Worm (Caenorhabditis elegans) whole organism, L3 larva: Measurements from ENCODE around the gene mmcm-1.

ENCODE experiments used
- R02D3.7 ChIP-seq: fragments of 150-350 bp; optimal IDR thresholded peaks from 2 replicates; lab custom pipeline; 2014; ENCODE audit warnings: missing biosample characterization, missing genetic modification characterization
- ZK546.5 ChIP-seq: sonication (generic microtip); optimal IDR thresholded peaks from 2 replicates; lab custom pipeline; 2017; ENCODE audit warnings: missing biosample characterization, missing genetic modification characterization
- aly-2 ChIP-seq: fragments of 150-350 bp; optimal IDR thresholded peaks from 2 replicates; lab custom pipeline; 2014; ENCODE audit warnings: missing biosample characterization, missing genetic modification characterization
- ama-1 ChIP-seq: fragments of 150-350 bp; optimal IDR thresholded peaks from 2 replicates; lab custom pipeline; 2018
- ceh-16 ChIP-seq: sonication (generic microtip); optimal IDR thresholded peaks from 2 replicates; lab custom pipeline; 2017; ENCODE audit warnings: missing biosample characterization, missing genetic modification characterization
- ceh-28 ChIP-seq: fragments of 150-350 bp; optimal IDR thresholded peaks from 2 replicates; lab custom pipeline; 2014; ENCODE audit warnings: missing biosample characterization, missing genetic modification reagents, missing genetic modification characterization
- ceh-82 ChIP-seq: fragments of 150-350 bp; optimal IDR thresholded peaks from 2 replicates; lab custom pipeline; 2014; ENCODE audit warnings: missing biosample characterization, missing genetic modification characterization
- ceh-9 ChIP-seq: sonication (generic microtip); optimal IDR thresholded peaks from 2 replicates; lab custom pipeline; 2018; ENCODE audit warnings: missing biosample characterization, missing genetic modification characterization
- daf-12 ChIP-seq: fragments of 150-350 bp; optimal IDR thresholded peaks from 2 replicates; lab custom pipeline; 2014; ENCODE audit warnings: missing biosample characterization, missing genetic modification reagents, missing genetic modification characterization
- egl-27 ChIP-seq: sonication (generic microtip); optimal IDR thresholded peaks from 4 replicates; lab custom pipeline; 2017; ENCODE audit warnings: missing biosample characterization, missing genetic modification reagents, missing genetic modification characterization
- egl-5 ChIP-seq: fragments of 150-350 bp; optimal IDR thresholded peaks from 2 replicates; lab custom pipeline; 2017; ENCODE audit warnings: missing biosample characterization, missing genetic modification reagents, missing genetic modification characterization, inconsistent platforms
- elt-1 ChIP-seq: fragments of 150-350 bp; optimal IDR thresholded peaks from 2 replicates; lab custom pipeline; 2014; ENCODE audit warnings: missing biosample characterization, missing genetic modification characterization
- elt-2 ChIP-seq: sonication (generic microtip); optimal IDR thresholded peaks from 2 replicates; lab custom pipeline; 2016; ENCODE audit warnings: missing genetic modification reagents, mild to moderate bottlenecking, missing genetic modification characterization, missing compliant biosample characterization
- elt-3 ChIP-seq, 3 experiments: fragments of 150-350 bp in 1 of 3; sonication (generic microtip) in 2 of 3; optimal IDR thresholded peaks; 2 replicates in 2 of 3; 4 replicates in 1 of 3; lab custom pipeline; 2014 to 2017; ENCODE audit warnings: missing biosample characterization in 3 of 3, missing genetic modification characterization in 3 of 3
- eor-1 ChIP-seq, 2 experiments: fragments of 150-350 bp; optimal IDR thresholded peaks; 2 replicates each; lab custom pipeline; 2014 to 2018; ENCODE audit warnings: missing biosample characterization in 2 of 2, missing genetic modification characterization in 2 of 2
- fkh-10 ChIP-seq: sonication (generic microtip); optimal IDR thresholded peaks from 2 replicates; lab custom pipeline; 2017; ENCODE audit warnings: missing biosample characterization, missing genetic modification reagents, missing genetic modification characterization
- fkh-2 ChIP-seq: fragments of 150-350 bp; optimal IDR thresholded peaks from 2 replicates; lab custom pipeline; 2014; ENCODE audit warnings: missing biosample characterization, missing genetic modification reagents, missing genetic modification characterization
- fos-1 ChIP-seq: fragments of 150-350 bp; optimal IDR thresholded peaks from 2 replicates; lab custom pipeline; 2014; ENCODE audit warnings: missing biosample characterization, missing genetic modification characterization
- hmg-11 ChIP-seq: sonication (generic microtip); optimal IDR thresholded peaks from 2 replicates; lab custom pipeline; 2016; ENCODE audit warnings: missing genetic modification characterization, missing compliant biosample characterization
- jun-1 ChIP-seq: fragments of 150-350 bp; optimal IDR thresholded peaks from 2 replicates; lab custom pipeline; 2014; ENCODE audit warnings: missing biosample characterization, missing genetic modification reagents, missing genetic modification characterization
- lin-15B ChIP-seq: fragments of 150-350 bp; optimal IDR thresholded peaks from 2 replicates; lab custom pipeline; 2014; ENCODE audit warnings: missing biosample characterization, missing genetic modification characterization
- lin-39 ChIP-seq: fragments of 150-350 bp; optimal IDR thresholded peaks from 2 replicates; lab custom pipeline; 2018; ENCODE audit warnings: missing biosample characterization, missing genetic modification reagents, missing genetic modification characterization
- lsy-12 ChIP-seq: sonication (generic microtip); optimal IDR thresholded peaks from 2 replicates; lab custom pipeline; 2016; ENCODE audit warnings: mild to moderate bottlenecking, missing genetic modification characterization, missing compliant biosample characterization
- mdl-1 ChIP-seq: fragments of 150-350 bp; optimal IDR thresholded peaks from 2 replicates; lab custom pipeline; 2014; ENCODE audit warnings: missing biosample characterization, missing genetic modification characterization
- mml-1 ChIP-seq: fragments of 150-350 bp; sonication (generic microtip); optimal IDR thresholded peaks from 3 replicates; lab custom pipeline; 2014; ENCODE audit warnings: missing biosample characterization, missing genetic modification characterization
- nfya-1 ChIP-seq: sonication (generic microtip); optimal IDR thresholded peaks from 2 replicates; lab custom pipeline; 2017; ENCODE audit warnings: missing genetic modification characterization, mild to moderate bottlenecking, missing compliant biosample characterization, antibody characterized with exemption, moderate library complexity; ENCODE audit not compliant: insufficient read depth
- nhr-11 ChIP-seq: fragments of 150-350 bp; optimal IDR thresholded peaks from 2 replicates; lab custom pipeline; 2014; ENCODE audit warnings: missing biosample characterization, missing genetic modification characterization
- nhr-12 ChIP-seq: fragments of 150-350 bp; optimal IDR thresholded peaks from 2 replicates; lab custom pipeline; 2014; ENCODE audit warnings: missing biosample characterization, missing genetic modification characterization
- nhr-23 ChIP-seq: fragments of 150-350 bp; optimal IDR thresholded peaks from 2 replicates; lab custom pipeline; 2014; ENCODE audit warnings: missing biosample characterization, missing genetic modification reagents, missing genetic modification characterization
- nhr-237 ChIP-seq: fragments of 150-350 bp; optimal IDR thresholded peaks from 2 replicates; lab custom pipeline; 2014; ENCODE audit warnings: missing biosample characterization, missing genetic modification characterization
- nhr-25 ChIP-seq: sonication (generic microtip); optimal IDR thresholded peaks from 2 replicates; lab custom pipeline; 2017; ENCODE audit warnings: missing biosample characterization, missing genetic modification characterization
- nhr-28 ChIP-seq: fragments of 150-350 bp; optimal IDR thresholded peaks from 2 replicates; lab custom pipeline; 2014; ENCODE audit warnings: missing biosample characterization, missing genetic modification characterization
- nhr-43 ChIP-seq: sonication (generic microtip); optimal IDR thresholded peaks from 2 replicates; lab custom pipeline; 2016; ENCODE audit warnings: mild to moderate bottlenecking, missing genetic modification characterization, missing compliant biosample characterization; ENCODE audit not compliant: poor library complexity, severe bottlenecking
- nhr-67 ChIP-seq: fragments of 150-350 bp; optimal IDR thresholded peaks from 2 replicates; lab custom pipeline; 2014; ENCODE audit warnings: missing biosample characterization, missing genetic modification characterization
- nhr-76 ChIP-seq: fragments of 150-350 bp; sonication (generic microtip); optimal IDR thresholded peaks from 5 replicates; lab custom pipeline; 2014; ENCODE audit warnings: missing biosample characterization, missing genetic modification characterization
- nhr-77 ChIP-seq: fragments of 150-350 bp; optimal IDR thresholded peaks from 2 replicates; lab custom pipeline; 2014; ENCODE audit warnings: missing biosample characterization, missing genetic modification characterization
- pha-4 ChIP-seq: fragments of 150-350 bp; optimal IDR thresholded peaks from 2 replicates; lab custom pipeline; 2014; ENCODE audit warnings: missing biosample characterization, missing genetic modification reagents, missing genetic modification characterization
- pqm-1 ChIP-seq: fragments of 150-350 bp; optimal IDR thresholded peaks from 2 replicates; lab custom pipeline; 2017; ENCODE audit warnings: missing biosample characterization, missing genetic modification characterization, inconsistent platforms
- sea-2 ChIP-seq: fragments of 150-350 bp; sonication (generic microtip); optimal IDR thresholded peaks from 4 replicates; lab custom pipeline; 2014; ENCODE audit warnings: missing biosample characterization, missing genetic modification reagents, missing genetic modification characterization
- skn-1 ChIP-seq: fragments of 150-350 bp; optimal IDR thresholded peaks from 2 replicates; lab custom pipeline; 2014; ENCODE audit warnings: missing biosample characterization, missing genetic modification characterization
- snpc-4 ChIP-seq: fragments of 150-350 bp; optimal IDR thresholded peaks from 2 replicates; lab custom pipeline; 2014; ENCODE audit warnings: missing biosample characterization, missing genetic modification characterization
- tbx-2 ChIP-seq: sonication (generic microtip); optimal IDR thresholded peaks from 2 replicates; lab custom pipeline; 2016; ENCODE audit warnings: mild to moderate bottlenecking, missing genetic modification characterization, missing compliant biosample characterization
- unc-39 ChIP-seq: sonication (generic microtip); optimal IDR thresholded peaks from 4 replicates; lab custom pipeline; 2017; ENCODE audit warnings: missing biosample characterization, missing genetic modification characterization
- unc-62 ChIP-seq: fragments of 150-350 bp; sonication (generic microtip); optimal IDR thresholded peaks from 4 replicates; lab custom pipeline; 2014; ENCODE audit warnings: missing biosample characterization, missing genetic modification reagents, missing genetic modification characterization
- zag-1 ChIP-seq: fragments of 150-350 bp; optimal IDR thresholded peaks from 2 replicates; lab custom pipeline; 2014; ENCODE audit warnings: missing biosample characterization, missing genetic modification characterization
- ztf-11 ChIP-seq: fragments of 150-350 bp; optimal IDR thresholded peaks from 2 replicates; lab custom pipeline; 2014; ENCODE audit warnings: missing biosample characterization, missing genetic modification characterization
- ztf-4 ChIP-seq: fragments of 150-350 bp; optimal IDR thresholded peaks from 2 replicates; lab custom pipeline; 2014; ENCODE audit warnings: missing biosample characterization, missing genetic modification characterization

mmcm-1 gene

ce11 chrIII:3863814-3864507 lies 43.5 kb downstream of the mmcm-1 start, which contains the start of gene acs-19:
Gene acs-19 (plus strand): TSS chrIII:3864489.
- no peak for TF ChIP-seq sea-2
- TF ChIP-seq nhr-43, result peak; percentile 2
- peak; percentile 14 for TF ChIP-seq hmg-11 (tag; lab: Kevin White, UChicago)
- peak; percentile 26 for TF ChIP-seq ama-1 (lab: Kevin White, UChicago)
- peak; percentile 23 for TF ChIP-seq elt-2 (tag; lab: Kevin White, UChicago)
- TF ChIP-seq ceh-16, result no peak
- TF ChIP-seq ceh-28, result no peak
- TF ChIP-seq fkh-10 (GFP tag; lab: Kevin White, UChicago), result peak; percentile 19
- TF ChIP-seq pha-4 (tag; lab: Kevin White, UChicago), result peak; percentile 5
- no peak for TF ChIP-seq pqm-1 (tag; lab: Kevin White, UChicago)

ce11 chrIII:3862918-3863385 lies 44.5 kb downstream of the mmcm-1 start, which contains the start of gene brc-1:
Gene brc-1 (minus strand): TSS chrIII:3862968.
- no peak for TF ChIP-seq ceh-16
- TF ChIP-seq ZK546.5 (tag; lab: Kevin White, UChicago), result peak; percentile 9
- TF ChIP-seq pha-4 (tag; lab: Kevin White, UChicago), result peak; percentile 86
- no peak for TF ChIP-seq eor-1 (tag; optimal IDR thresholded peaks at IDR 0.05; lab: Kevin White, UChicago)
- TF ChIP-seq lin-15B (tag; lab: Kevin White, UChicago), result peak; percentile 96
- no peak for TF ChIP-seq nhr-76 (tag; lab: Kevin White, UChicago)
- TF ChIP-seq nhr-67 (tag; lab: Kevin White, UChicago), result no peak
- peak; percentile 37 for TF ChIP-seq nhr-11
- no peak for TF ChIP-seq ceh-9
- no peak for TF ChIP-seq nhr-12 (tag; lab: Kevin White, UChicago)
- peak; percentile 49 for TF ChIP-seq skn-1 (tag; lab: Kevin White, UChicago)
- peak; percentile 56 for TF ChIP-seq nhr-43
- no peak for TF ChIP-seq elt-3 (tag; optimal IDR thresholded peaks at IDR 0.05; lab: Kevin White, UChicago)
- TF ChIP-seq nhr-28, result no peak
- peak; percentile 51 for TF ChIP-seq tbx-2 (tag; lab: Kevin White, UChicago)
- peak; percentile 73 for TF ChIP-seq lsy-12 (tag; lab: Kevin White, UChicago)
- peak; percentile 18 for TF ChIP-seq unc-62 (GFP tag; lab: Kevin White, UChicago)
- TF ChIP-seq ztf-4, result peak; percentile 10
- TF ChIP-seq sea-2, result no peak
- peak; percentile 98 for TF ChIP-seq hmg-11 (tag; lab: Kevin White, UChicago)
- TF ChIP-seq fos-1, result no peak
- no peak for TF ChIP-seq nhr-77
- TF ChIP-seq nhr-23 (tag; lab: Kevin White, UChicago), result peak; percentile 91
- no peak for TF ChIP-seq nhr-237 (tag; lab: Kevin White, UChicago)
- no peak for TF ChIP-seq daf-12 (tag; lab: Kevin White, UChicago)
- peak; percentile 72 for TF ChIP-seq elt-2 (tag; lab: Kevin White, UChicago)
- TF ChIP-seq mml-1, result no peak
- no peak for TF ChIP-seq aly-2 (tag; lab: Kevin White, UChicago)
- TF ChIP-seq lin-39, result peak; percentile 97
- TF ChIP-seq jun-1 (tag; lab: Kevin White, UChicago), result peak; percentile 57
- TF ChIP-seq mdl-1 (tag; lab: Kevin White, UChicago), result no peak
- TF ChIP-seq ama-1 (lab: Kevin White, UChicago), result peak; percentile 97
- TF ChIP-seq egl-27 (tag; lab: Kevin White, UChicago), result no peak
- TF ChIP-seq fkh-10 (GFP tag; lab: Kevin White, UChicago), result peak; percentile 96
- TF ChIP-seq ceh-82, result peak; percentile 32
- TF ChIP-seq ztf-11, result no peak
- TF ChIP-seq elt-1 (tag; lab: Kevin White, UChicago), result peak; percentile 32
- peak; percentile 76 for TF ChIP-seq snpc-4
- no peak for TF ChIP-seq fkh-2
- peak; percentile 79 for TF ChIP-seq nhr-25 (tag; lab: Kevin White, UChicago)
- peak; percentile 94 for TF ChIP-seq nfya-1 (tag; lab: Kevin White, UChicago)
- no peak for TF ChIP-seq zag-1 (tag; lab: Kevin White, UChicago)
- TF ChIP-seq unc-39, result no peak
- TF ChIP-seq ceh-28, result peak; percentile 54
- TF ChIP-seq pqm-1 (tag; lab: Kevin White, UChicago), result peak; percentile 57
- peak; percentile 68 for TF ChIP-seq R02D3.7 (tag; lab: Kevin White, UChicago)
- peak; percentile 24 for TF ChIP-seq egl-5 (tag; lab: Kevin White, UChicago)
